Worm (Caenorhabditis elegans): Measurements from ENCODE around the gene srh-140.

DNA sequence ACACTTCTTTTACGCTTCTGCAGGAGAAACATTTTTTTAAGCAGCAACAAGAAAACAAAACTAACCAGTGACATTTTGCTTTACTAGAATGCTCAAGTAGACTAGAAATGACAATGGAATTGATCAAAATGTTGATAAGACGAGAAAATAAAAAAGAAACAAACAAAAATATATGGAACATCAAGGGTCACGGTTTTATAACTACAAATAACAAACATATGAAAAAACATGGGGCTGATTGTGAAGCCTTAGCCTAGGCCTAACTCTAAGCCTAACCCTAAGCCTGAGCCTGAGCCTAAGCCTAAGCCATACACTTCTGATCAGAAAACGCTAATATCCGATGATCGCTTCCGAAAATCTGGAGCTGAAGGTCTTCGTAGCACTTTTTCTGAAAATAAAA lies 8.5 kb downstream of the srh-140 start, which contains the start of gene Y6E2A.10:
- TF ChIP-seq lin-11 (tag; optimal IDR thresholded peaks at IDR 0.05) (no peak), pha-4 (tag; optimal IDR thresholded peaks at IDR 0.05) (no peak), nfya-1 (tag; optimal IDR thresholded peaks at IDR 0.05) (no peak), unc-55 (GFP tag; optimal IDR thresholded peaks at IDR 0.05) (no peak), fkh-10 (GFP tag; optimal IDR thresholded peaks at IDR 0.05) (no peak), syd-9 (tag; optimal IDR thresholded peaks at IDR 0.05) (no peak), dve-1 (tag; optimal IDR thresholded peaks at IDR 0.05) (no peak), C38D4.7 (GFP tag; optimal IDR thresholded peaks at IDR 0.05) (no peak), hlh-15 (tag; optimal IDR thresholded peaks at IDR 0.05) (no peak), nhr-11 (tag; optimal IDR thresholded peaks at IDR 0.05) (no peak), F13H6.1 (tag; optimal IDR thresholded peaks at IDR 0.05) (no peak)

Data from whole organism, late embryonic.